Worm (Caenorhabditis elegans) whole organism, late embryonic: ENCODE data around the gene F59E12.1.

Experiments used
- C08G9.2 ChIP-seq: sonication (generic microtip); optimal IDR thresholded peaks from 2 replicates; lab custom pipeline; 2016; ENCODE audit warnings: mild to moderate bottlenecking, missing genetic modification characterization, moderate library complexity, missing compliant biosample characterization
- C38D4.7 ChIP-seq: fragments of 200-800 bp; sonication (Bioruptor generic); optimal IDR thresholded peaks from 2 replicates; lab custom pipeline; 2018; ENCODE audit warnings: mild to moderate bottlenecking, missing genetic modification characterization, moderate library complexity, missing compliant biosample characterization
- F13H6.1 ChIP-seq: sonication (generic microtip); optimal IDR thresholded peaks from 2 replicates; lab custom pipeline; 2016; ENCODE audit warnings: missing genetic modification characterization, missing compliant biosample characterization
- K09A11.1 ChIP-seq: sonication (generic microtip); optimal IDR thresholded peaks from 2 replicates; lab custom pipeline; 2017; ENCODE audit warnings: antibody characterized with exemption, mild to moderate bottlenecking, missing genetic modification characterization, missing compliant biosample characterization; ENCODE audit not compliant: insufficient read depth
- ahr-1 ChIP-seq: sonication (generic microtip); optimal IDR thresholded peaks from 2 replicates; lab custom pipeline; 2016; ENCODE audit warnings: missing genetic modification characterization, missing compliant biosample characterization
- ama-1 ChIP-seq: fragments of 150-350 bp; optimal IDR thresholded peaks from 2 replicates; lab custom pipeline; 2014
- ceh-14 ChIP-seq: sonication (generic microtip); optimal IDR thresholded peaks from 2 replicates; lab custom pipeline; 2016; ENCODE audit warnings: missing genotype, missing genetic modification characterization, missing compliant biosample characterization
- ceh-18 ChIP-seq: sonication (generic microtip); optimal IDR thresholded peaks from 2 replicates; lab custom pipeline; 2016; ENCODE audit warnings: missing genetic modification characterization, missing compliant biosample characterization
- ceh-19 ChIP-seq: fragments of 200-800 bp; sonication (Bioruptor generic); optimal IDR thresholded peaks from 2 replicates; lab custom pipeline; 2018; ENCODE audit warnings: mild to moderate bottlenecking, missing genetic modification characterization, missing compliant biosample characterization
- ceh-2 ChIP-seq: sonication (generic microtip); optimal IDR thresholded peaks from 2 replicates; lab custom pipeline; 2016; ENCODE audit warnings: missing genotype, missing genetic modification characterization, missing compliant biosample characterization
- ceh-31 ChIP-seq: sonication (generic microtip); optimal IDR thresholded peaks from 2 replicates; lab custom pipeline; 2016; ENCODE audit warnings: missing genetic modification characterization, missing compliant biosample characterization
- ceh-48 ChIP-seq: sonication (generic microtip); optimal IDR thresholded peaks from 2 replicates; lab custom pipeline; 2016; ENCODE audit warnings: missing genetic modification characterization, inconsistent platforms, missing compliant biosample characterization
- ceh-6 ChIP-seq: fragments of 200-800 bp; sonication (Bioruptor generic); optimal IDR thresholded peaks from 2 replicates; lab custom pipeline; 2018; ENCODE audit warnings: mild to moderate bottlenecking, missing genetic modification characterization, missing compliant biosample characterization
- dmd-4 ChIP-seq: sonication (generic microtip); optimal IDR thresholded peaks from 2 replicates; lab custom pipeline; 2016; ENCODE audit warnings: borderline replicate concordance, missing genetic modification characterization, missing compliant biosample characterization
- dve-1 ChIP-seq: sonication (generic microtip); optimal IDR thresholded peaks from 2 replicates; lab custom pipeline; 2017; ENCODE audit warnings: antibody characterized with exemption, mild to moderate bottlenecking, missing genetic modification characterization, missing compliant biosample characterization
- elt-4 ChIP-seq: sonication (generic microtip); optimal IDR thresholded peaks from 2 replicates; lab custom pipeline; 2016; ENCODE audit warnings: missing genetic modification characterization, missing compliant biosample characterization
- ets-4 ChIP-seq: sonication (generic microtip); optimal IDR thresholded peaks from 2 replicates; lab custom pipeline; 2016; ENCODE audit warnings: missing genetic modification characterization, missing compliant biosample characterization
- fax-1 ChIP-seq: sonication (generic microtip); optimal IDR thresholded peaks from 2 replicates; lab custom pipeline; 2016; ENCODE audit warnings: missing genotype, missing genetic modification characterization, missing compliant biosample characterization
- fkh-10 ChIP-seq: fragments of 150-350 bp; optimal IDR thresholded peaks from 2 replicates; lab custom pipeline; 2014; ENCODE audit warnings: missing biosample characterization, missing genetic modification reagents, missing genetic modification characterization
- gmeb-2 ChIP-seq: sonication (generic microtip); optimal IDR thresholded peaks from 2 replicates; lab custom pipeline; 2016; ENCODE audit warnings: missing genetic modification characterization, inconsistent platforms, missing compliant biosample characterization
- hlh-15 ChIP-seq: sonication (generic microtip); optimal IDR thresholded peaks from 2 replicates; lab custom pipeline; 2016; ENCODE audit warnings: missing genetic modification characterization, missing compliant biosample characterization
- hlh-30 ChIP-seq: sonication (generic microtip); optimal IDR thresholded peaks from 2 replicates; lab custom pipeline; 2017; ENCODE audit warnings: antibody characterized with exemption, missing genetic modification characterization, missing compliant biosample characterization; ENCODE audit not compliant: insufficient read depth
- lim-6 ChIP-seq: sonication (generic microtip); optimal IDR thresholded peaks from 2 replicates; lab custom pipeline; 2016; ENCODE audit warnings: missing genetic modification characterization, missing compliant biosample characterization
- mec-3 ChIP-seq: sonication (generic microtip); optimal IDR thresholded peaks from 2 replicates; lab custom pipeline; 2016; ENCODE audit warnings: borderline replicate concordance, missing genetic modification characterization, missing compliant biosample characterization
- nfya-1 ChIP-seq: sonication (generic microtip); optimal IDR thresholded peaks from 2 replicates; lab custom pipeline; 2017; ENCODE audit warnings: missing genetic modification characterization, mild to moderate bottlenecking, missing compliant biosample characterization, antibody characterized with exemption, moderate library complexity
- nhr-11 ChIP-seq: fragments of 150-350 bp; optimal IDR thresholded peaks from 2 replicates; lab custom pipeline; 2014; ENCODE audit warnings: missing biosample characterization, missing genetic modification characterization
- nhr-232 ChIP-seq: sonication (generic microtip); optimal IDR thresholded peaks from 2 replicates; lab custom pipeline; 2016; ENCODE audit warnings: missing genetic modification characterization, missing compliant biosample characterization
- pat-9 ChIP-seq: fragments of 200-800 bp; sonication (Bioruptor generic); optimal IDR thresholded peaks from 2 replicates; lab custom pipeline; 2018; ENCODE audit warnings: mild to moderate bottlenecking, missing genetic modification characterization, moderate library complexity, missing compliant biosample characterization
- pax-1 ChIP-seq: fragments of 150-350 bp; optimal IDR thresholded peaks from 2 replicates; lab custom pipeline; 2014; ENCODE audit warnings: missing biosample characterization, missing genetic modification characterization
- pha-2 ChIP-seq: sonication (generic microtip); optimal IDR thresholded peaks from 2 replicates; lab custom pipeline; 2017; ENCODE audit warnings: mild to moderate bottlenecking, missing genetic modification characterization, missing compliant biosample characterization
- pha-4 ChIP-seq: fragments of 150-350 bp; optimal IDR thresholded peaks from 2 replicates; lab custom pipeline; 2018; ENCODE audit warnings: missing biosample characterization, missing genetic modification reagents, missing genetic modification characterization
- pqm-1 ChIP-seq: sonication (generic microtip); optimal IDR thresholded peaks from 2 replicates; lab custom pipeline; 2016; ENCODE audit warnings: missing genetic modification characterization, missing compliant biosample characterization
- pros-1 ChIP-seq: fragments of 150-350 bp; optimal IDR thresholded peaks from 2 replicates; lab custom pipeline; 2014; ENCODE audit warnings: missing biosample characterization, missing genetic modification reagents, missing genetic modification characterization
- ref-2 ChIP-seq: sonication (generic microtip); optimal IDR thresholded peaks from 2 replicates; lab custom pipeline; 2016; ENCODE audit warnings: missing genetic modification characterization, missing compliant biosample characterization
- rnt-1 ChIP-seq: sonication (generic microtip); optimal IDR thresholded peaks from 2 replicates; lab custom pipeline; 2016; ENCODE audit warnings: missing genetic modification characterization, missing compliant biosample characterization
- sdc-2 ChIP-seq: sonication (generic microtip); optimal IDR thresholded peaks from 2 replicates; lab custom pipeline; 2016; ENCODE audit warnings: missing genotype, missing genetic modification characterization, missing compliant biosample characterization
- sox-4 ChIP-seq: sonication (generic microtip); optimal IDR thresholded peaks from 2 replicates; lab custom pipeline; 2017; ENCODE audit warnings: mild to moderate bottlenecking, missing genetic modification characterization, inconsistent platforms, missing compliant biosample characterization
- syd-9 ChIP-seq: sonication (generic microtip); optimal IDR thresholded peaks from 2 replicates; lab custom pipeline; 2016; ENCODE audit warnings: mild to moderate bottlenecking, missing genetic modification characterization, moderate library complexity, missing compliant biosample characterization
- tbx-2 ChIP-seq: sonication (generic microtip); optimal IDR thresholded peaks from 2 replicates; lab custom pipeline; 2016; ENCODE audit warnings: missing genetic modification characterization, missing compliant biosample characterization
- tbx-7 ChIP-seq: sonication (generic microtip); optimal IDR thresholded peaks from 2 replicates; lab custom pipeline; 2016; ENCODE audit warnings: missing genotype, missing genetic modification characterization, missing compliant biosample characterization
- unc-86 ChIP-seq: sonication (generic microtip); optimal IDR thresholded peaks from 2 replicates; lab custom pipeline; 2016; ENCODE audit warnings: missing genetic modification characterization, missing compliant biosample characterization
- zip-5 ChIP-seq: sonication (generic microtip); optimal IDR thresholded peaks from 2 replicates; lab custom pipeline; 2016; ENCODE audit warnings: missing genetic modification characterization, missing compliant biosample characterization

F59E12.1 gene

ce11 chrII:5648272-5648671, 6.0 kb upstream of the F59E12.1 start, which contains the start of gene ddl-1:
TSS of gene ddl-1 (minus strand) at chrII:5648372.
- TF ChIP-seq sdc-2 (tag; lab: Kevin White, UChicago), result no peak
- no peak for TF ChIP-seq K09A11.1 (tag; lab: Kevin White, UChicago)
- TF ChIP-seq dmd-4 (tag; lab: Kevin White, UChicago), result no peak
- no peak for TF ChIP-seq tbx-2 (tag; lab: Kevin White, UChicago)
- TF ChIP-seq ref-2, result no peak
- TF ChIP-seq fax-1 (tag; lab: Kevin White, UChicago), result no peak
- TF ChIP-seq hlh-15 (tag; lab: Kevin White, UChicago), result no peak
- TF ChIP-seq mec-3, result no peak
- TF ChIP-seq sox-4 (tag; lab: Kevin White, UChicago), result no peak
- no peak for TF ChIP-seq hlh-30 (tag; lab: Kevin White, UChicago)

- TF ChIP-seq ceh-31 (tag; lab: Kevin White, UChicago), result peak; percentile 90
- TF ChIP-seq syd-9 (tag; lab: Kevin White, UChicago), result no peak
- TF ChIP-seq ama-1 (lab: Kevin White, UChicago), result no peak
- no peak for TF ChIP-seq ceh-18
- TF ChIP-seq ets-4 (tag; lab: Kevin White, UChicago), result peak; percentile 83
- peak; percentile 11 for TF ChIP-seq tbx-7 (tag; lab: Kevin White, UChicago)
- no peak for TF ChIP-seq pat-9 (tag; lab: Kevin White, UChicago)
- no peak for TF ChIP-seq sox-4 (tag; lab: Kevin White, UChicago)
- TF ChIP-seq nfya-1 (tag; lab: Kevin White, UChicago), result peak; percentile 54
- TF ChIP-seq gmeb-2, result no peak
- TF ChIP-seq ceh-2, result peak; percentile 78
- peak; percentile 72 for TF ChIP-seq rnt-1 (tag; lab: Kevin White, UChicago)
- no peak for TF ChIP-seq pqm-1 (tag; lab: Kevin White, UChicago)
- TF ChIP-seq pax-1 (tag; lab: Kevin White, UChicago), result no peak
- no peak for TF ChIP-seq nhr-11 (tag; lab: Kevin White, UChicago)
- TF ChIP-seq ceh-14 (tag; lab: Kevin White, UChicago), result peak; percentile 29
- peak; percentile 28 for TF ChIP-seq ceh-48
- no peak for TF ChIP-seq unc-86 (tag; lab: Kevin White, UChicago)
- TF ChIP-seq F13H6.1 (tag; lab: Kevin White, UChicago), result peak; percentile 20
- TF ChIP-seq ref-2, result peak; percentile 38
- TF ChIP-seq zip-5, result peak; percentile 20
- TF ChIP-seq C08G9.2 (tag; lab: Kevin White, UChicago), result peak; percentile 66
- TF ChIP-seq dve-1 (tag; lab: Kevin White, UChicago), result no peak
- peak; percentile 70 for TF ChIP-seq tbx-2 (tag; lab: Kevin White, UChicago)
- TF ChIP-seq K09A11.1 (tag; lab: Kevin White, UChicago), result no peak
- TF ChIP-seq fax-1 (tag; lab: Kevin White, UChicago), result no peak
- TF ChIP-seq mec-3, result no peak
Measured at ce11 chrII:5649236-5650004, 4.9 kb upstream of the F59E12.1 start, which contains the start of the genes sam-4, F59E12.17 and zyg-1. TSS of gene sam-4 (minus strand) at chrII:5649286. TSS of gene F59E12.17 (minus strand) at chrII:5649470. TSS of gene zyg-1 (plus strand) at chrII:5649748.

- TF ChIP-seq pros-1 (tag; lab: Kevin White, UChicago) (no peak), ceh-19 (GFP tag; lab: Kevin White, UChicago) (no peak), tbx-7 (tag; lab: Kevin White, UChicago) (no peak), fkh-10 (no peak), elt-4 (tag; lab: Kevin White, UChicago) (no peak), ceh-6 (no peak), pha-2 (tag; lab: Kevin White, UChicago) (no peak), gmeb-2 (no peak), C38D4.7 (GFP tag; lab: Kevin White, UChicago) (no peak), lim-6 (tag; lab: Kevin White, UChicago) (no peak), ama-1 (lab: Kevin White, UChicago) (no peak), sox-4 (tag; lab: Kevin White, UChicago) (no peak), hlh-30 (tag; lab: Kevin White, UChicago) (no peak), dmd-4 (tag; lab: Kevin White, UChicago) (no peak), pha-4 (tag; lab: Kevin White, UChicago) (no peak), ahr-1 (tag; lab: Kevin White, UChicago) (no peak), K09A11.1 (tag; lab: Kevin White, UChicago) (no peak), nhr-232 (tag; lab: Kevin White, UChicago) (no peak)
Measured at ce11 chrII:5651426-5651825, 2.9 kb upstream of the F59E12.1 start.
